Worm (Caenorhabditis elegans): ENCODE results near the gene fbxb-45.
"Not testable (repeated sequence)": the region's sequence is repeated elsewhere in the genome, so short reads cannot be mapped to it uniquely, and the experiment has no call there.

ce11 chrII:1024684-1025083, 19.1 kb downstream of the fbxb-45 start, which contains the start of gene btb-11:
- TF ChIP-seq ceh-63 (GFP tag; optimal IDR thresholded peaks at IDR 0.05); aha-1 (tag; optimal IDR thresholded peaks at IDR 0.05); nhr-19 (GFP tag; conservative IDR thresholded peaks at IDR 0.05); mdl-1 (tag; optimal IDR thresholded peaks at IDR 0.05); efl-1 (optimal IDR thresholded peaks at IDR 0.05); efl-1 (GFP tag; optimal IDR thresholded peaks at IDR 0.05 in 1 of 2); aly-2 (tag; optimal IDR thresholded peaks at IDR 0.05): not testable (repeated sequence)

Measured in whole organism, L1 larva.